Worm (Caenorhabditis elegans) whole organism, L4/young adult: ENCODE results near the gene ceh-82.

Source experiments
- W03F9.2 ChIP-seq: fragments of 150-350 bp; optimal IDR thresholded peaks from 2 replicates; lab custom pipeline; 2014; ENCODE audit warnings: missing biosample characterization, missing genetic modification characterization
- dao-5 ChIP-seq: sonication (generic microtip); optimal IDR thresholded peaks from 2 replicates; lab custom pipeline; 2016; ENCODE audit warnings: missing genotype, missing genetic modification characterization, moderate library complexity, missing compliant biosample characterization
- him-1 ChIP-seq: sonication (generic microtip); optimal IDR thresholded peaks from 2 replicates; lab custom pipeline; 2016; ENCODE audit warnings: missing genotype, missing genetic modification reagents, missing genetic modification characterization, missing compliant biosample characterization

- TF ChIP-seq W03F9.2 (no peak), him-1 (tag; lab: Kevin White, UChicago) (no peak), dao-5 (no peak)
Measured at ce11 chrII:1692827-1693226, 39.2 kb upstream of the ceh-82 start, which contains the start of gene fbxc-21.
